Worm (Caenorhabditis elegans): ENCODE data around the gene mig-15.

Gene mig-15

ce11 chrX:10462391-10462790 is 33.9 kb upstream of the mig-15 start:
- TF ChIP-seq elt-1 (tag; optimal IDR thresholded peaks at IDR 0.05; ENCODE audit: borderline replicate concordance, insufficient read depth) (no peak), lin-13 (tag; optimal IDR thresholded peaks at IDR 0.05) (no peak), lin-32 (GFP tag; optimal IDR thresholded peaks at IDR 0.05) (no peak), unc-62 (GFP tag; optimal IDR thresholded peaks at IDR 0.05) (no peak), ztf-11 (tag; optimal IDR thresholded peaks at IDR 0.05) (no peak), snpc-4 (tag; optimal IDR thresholded peaks at IDR 0.05) (no peak)

- TF ChIP-seq ces-1 (GFP tag; optimal IDR thresholded peaks at IDR 0.05) = no peak
- TF ChIP-seq ceh-43 (GFP tag; optimal IDR thresholded peaks at IDR 0.05) = no peak
- no peak for TF ChIP-seq elt-1 (tag; optimal IDR thresholded peaks at IDR 0.05; ENCODE audit: borderline replicate concordance, insufficient read depth)
- no peak for TF ChIP-seq unc-120 (tag; optimal IDR thresholded peaks at IDR 0.05; ENCODE audit: poor library complexity, severe bottlenecking)
- TF ChIP-seq zip-8 (tag; optimal IDR thresholded peaks at IDR 0.05) = no peak
- TF ChIP-seq lin-32 (GFP tag; optimal IDR thresholded peaks at IDR 0.05) = no peak
- no peak for TF ChIP-seq bed-3 (GFP tag; optimal IDR thresholded peaks at IDR 0.05)
- no peak for TF ChIP-seq flh-1 (GFP tag; optimal IDR thresholded peaks at IDR 0.05)
- no peak for TF ChIP-seq hlh-1 (tag; optimal IDR thresholded peaks at IDR 0.05)
- no peak for TF ChIP-seq ceh-83 (GFP tag; optimal IDR thresholded peaks at IDR 0.05)
- TF ChIP-seq nhr-12 (tag; optimal IDR thresholded peaks at IDR 0.05) = no peak
- TF ChIP-seq snpc-4 (tag; optimal IDR thresholded peaks at IDR 0.05) = no peak
- TF ChIP-seq mls-2 (tag; optimal IDR thresholded peaks at IDR 0.05) = no peak
- no peak for TF ChIP-seq lin-13 (tag; optimal IDR thresholded peaks at IDR 0.05)
- TF ChIP-seq lsy-2 (tag; optimal IDR thresholded peaks at IDR 0.05) = no peak
Observed at ce11 chrX:10453960-10454359, 25.5 kb upstream of the mig-15 start, which contains the start of gene lgc-41. Gene lgc-41, plus strand, starts transcription at chrX:10454260.

- TF ChIP-seq M03D4.4 (tag; optimal IDR thresholded peaks at IDR 0.05) (no peak), nhr-12 (tag; optimal IDR thresholded peaks at IDR 0.05) (no peak), nhr-237 (tag; optimal IDR thresholded peaks at IDR 0.05) (no peak), nhr-76 (tag; optimal IDR thresholded peaks at IDR 0.05) (no peak), hlh-1 (tag; optimal IDR thresholded peaks at IDR 0.05) (no peak), nhr-2 (tag; optimal IDR thresholded peaks at IDR 0.05) (no peak), ceh-83 (GFP tag; optimal IDR thresholded peaks at IDR 0.05) (no peak), elt-1 (tag; optimal IDR thresholded peaks at IDR 0.05; ENCODE audit: borderline replicate concordance, insufficient read depth) (no peak), elt-3 (tag; optimal IDR thresholded peaks at IDR 0.05) (no peak)
Observed at ce11 chrX:10446982-10447381, 18.5 kb upstream of the mig-15 start, which contains the start of gene C39B10.5. Gene C39B10.5, plus strand, starts transcription at chrX:10447343.

ce11 chrX:10444705-10445104 is 16.2 kb upstream of the mig-15 start, which contains the start of gene C39B10.4:
Gene C39B10.4, plus strand, starts transcription at chrX:10445005.
- TF ChIP-seq lsy-2 (tag; optimal IDR thresholded peaks at IDR 0.05) (no peak), zip-8 (tag; optimal IDR thresholded peaks at IDR 0.05) (no peak), nhr-12 (tag; optimal IDR thresholded peaks at IDR 0.05) (no peak), hlh-1 (tag; optimal IDR thresholded peaks at IDR 0.05) (no peak), lin-32 (GFP tag; optimal IDR thresholded peaks at IDR 0.05) (no peak), unc-120 (tag; optimal IDR thresholded peaks at IDR 0.05; ENCODE audit: poor library complexity, severe bottlenecking) (no peak), lin-13 (tag; optimal IDR thresholded peaks at IDR 0.05) (no peak)

ce11 chrX:10443836-10444235 is 15.4 kb upstream of the mig-15 start, which contains the start of gene C39B10.3:
Gene C39B10.3, plus strand, starts transcription at chrX:10444136.
- TF ChIP-seq cnd-1 (tag; optimal IDR thresholded peaks at IDR 0.05) = no peak
- no peak for TF ChIP-seq nhr-12 (tag; optimal IDR thresholded peaks at IDR 0.05)
- no peak for TF ChIP-seq ham-2 (GFP tag; optimal IDR thresholded peaks at IDR 0.05)
- no peak for TF ChIP-seq zip-8 (tag; optimal IDR thresholded peaks at IDR 0.05)
- TF ChIP-seq snpc-4 (tag; optimal IDR thresholded peaks at IDR 0.05) = no peak
- no peak for TF ChIP-seq ztf-11 (tag; optimal IDR thresholded peaks at IDR 0.05)
- TF ChIP-seq sptf-1 (tag; optimal IDR thresholded peaks at IDR 0.05) = no peak
- TF ChIP-seq mep-1 (tag; optimal IDR thresholded peaks at IDR 0.05) = no peak
- TF ChIP-seq mls-2 (tag; optimal IDR thresholded peaks at IDR 0.05) = no peak
- TF ChIP-seq unc-39 (tag; optimal IDR thresholded peaks at IDR 0.05) = no peak
- TF ChIP-seq unc-120 (tag; optimal IDR thresholded peaks at IDR 0.05; ENCODE audit: poor library complexity, severe bottlenecking) = no peak
- no peak for TF ChIP-seq nhr-237 (tag; optimal IDR thresholded peaks at IDR 0.05)
- TF ChIP-seq ceh-43 (GFP tag; optimal IDR thresholded peaks at IDR 0.05) = no peak
- TF ChIP-seq tbx-8 (GFP tag; optimal IDR thresholded peaks at IDR 0.05) = no peak
- no peak for TF ChIP-seq ceh-83 (GFP tag; optimal IDR thresholded peaks at IDR 0.05)
- no peak for TF ChIP-seq blmp-1 (tag; optimal IDR thresholded peaks at IDR 0.05)
